Worm (Caenorhabditis elegans): Measurements from ENCODE around the gene svh-5.

svh-5 gene

ce11 chrX:15377724-15378123 lies at the start of gene svh-5:
TSS of gene svh-5 (minus strand) at chrX:15377824.
- TF ChIP-seq hnd-1 (tag; optimal IDR thresholded peaks at IDR 0.05) (no peak), pes-1 (GFP tag; IDR thresholded peaks at IDR 0.05) (no peak), ets-7 (tag; optimal IDR thresholded peaks at IDR 0.05) (no peak), tbx-37 (GFP tag; conservative IDR thresholded peaks at IDR 0.05) (no peak), hmg-4 (GFP tag; optimal IDR thresholded peaks at IDR 0.05) (no peak), ceh-36 (tag; optimal IDR thresholded peaks at IDR 0.05) (no peak), aly-1 (tag; optimal IDR thresholded peaks at IDR 0.05) (no peak), tra-4 (tag; optimal IDR thresholded peaks at IDR 0.05) (no peak), flt-1 (GFP tag; IDR thresholded peaks at IDR 0.05) (no peak), tbx-11 (GFP tag; IDR thresholded peaks at IDR 0.05) (no peak), hmbx-1 (tag; optimal IDR thresholded peaks at IDR 0.05) (no peak), scrt-1 (GFP tag; IDR thresholded peaks at IDR 0.05) (no peak), ama-1 (optimal IDR thresholded peaks at IDR 0.05) (no peak), ceh-13 (GFP tag; optimal IDR thresholded peaks at IDR 0.05) (no peak), B0310.2 (tag; optimal IDR thresholded peaks at IDR 0.05) (no peak), F13C5.2 (tag; optimal IDR thresholded peaks at IDR 0.05) (no peak), sea-1 (GFP tag; conservative IDR thresholded peaks at IDR 0.05) (no peak)

- TF ChIP-seq hnd-1 (tag; optimal IDR thresholded peaks at IDR 0.05), result no peak
- TF ChIP-seq hmg-4 (GFP tag; optimal IDR thresholded peaks at IDR 0.05), result no peak
- no peak for TF ChIP-seq tbx-11 (GFP tag; IDR thresholded peaks at IDR 0.05)
- TF ChIP-seq aly-1 (tag; optimal IDR thresholded peaks at IDR 0.05), result no peak
- TF ChIP-seq B0310.2 (tag; optimal IDR thresholded peaks at IDR 0.05), result no peak
- no peak for TF ChIP-seq pes-1 (GFP tag; IDR thresholded peaks at IDR 0.05)
- no peak for TF ChIP-seq sea-1 (GFP tag; conservative IDR thresholded peaks at IDR 0.05)
- TF ChIP-seq scrt-1 (GFP tag; IDR thresholded peaks at IDR 0.05), result no peak
- no peak for TF ChIP-seq ceh-36 (tag; optimal IDR thresholded peaks at IDR 0.05)
- no peak for TF ChIP-seq tra-4 (tag; optimal IDR thresholded peaks at IDR 0.05)
- no peak for TF ChIP-seq ets-7 (tag; optimal IDR thresholded peaks at IDR 0.05)
- no peak for TF ChIP-seq tbx-37 (GFP tag; conservative IDR thresholded peaks at IDR 0.05)
- TF ChIP-seq ceh-13 (GFP tag; optimal IDR thresholded peaks at IDR 0.05), result no peak
Measured at ce11 chrX:15423708-15424423, 46.2 kb upstream of the svh-5 start.

ce11 chrX:15420671-15421070 lies 43.0 kb upstream of the svh-5 start, which contains the start of gene F39D8.3:
TSS of gene F39D8.3 (plus strand) at chrX:15420971.
- TF ChIP-seq sea-1 (GFP tag; conservative IDR thresholded peaks at IDR 0.05) (no peak), ceh-36 (tag; optimal IDR thresholded peaks at IDR 0.05) (no peak), pes-1 (GFP tag; IDR thresholded peaks at IDR 0.05) (no peak), ama-1 (optimal IDR thresholded peaks at IDR 0.05) (no peak)

- TF ChIP-seq tra-4 (tag; optimal IDR thresholded peaks at IDR 0.05), result no peak
- no peak for TF ChIP-seq scrt-1 (GFP tag; IDR thresholded peaks at IDR 0.05)
- no peak for TF ChIP-seq tbx-37 (GFP tag; conservative IDR thresholded peaks at IDR 0.05)
- TF ChIP-seq hnd-1 (tag; optimal IDR thresholded peaks at IDR 0.05), result no peak
- TF ChIP-seq sea-1 (GFP tag; conservative IDR thresholded peaks at IDR 0.05), result no peak
- no peak for TF ChIP-seq hmbx-1 (tag; optimal IDR thresholded peaks at IDR 0.05)
- TF ChIP-seq flt-1 (GFP tag; IDR thresholded peaks at IDR 0.05), result no peak
- no peak for TF ChIP-seq aly-1 (tag; optimal IDR thresholded peaks at IDR 0.05)
Measured at ce11 chrX:15415226-15415625, 37.6 kb upstream of the svh-5 start, which contains the start of gene pqn-36. TSS of gene pqn-36 (minus strand) at chrX:15415493.

ce11 chrX:15408577-15408976 lies 31.0 kb upstream of the svh-5 start:
- no peak for TF ChIP-seq aly-1 (tag; optimal IDR thresholded peaks at IDR 0.05)

- TF ChIP-seq hmbx-1 (tag; optimal IDR thresholded peaks at IDR 0.05), result no peak
- no peak for TF ChIP-seq ama-1 (optimal IDR thresholded peaks at IDR 0.05)
- TF ChIP-seq aly-1 (tag; optimal IDR thresholded peaks at IDR 0.05), result no peak
- no peak for TF ChIP-seq tra-4 (tag; optimal IDR thresholded peaks at IDR 0.05)
- no peak for TF ChIP-seq pes-1 (GFP tag; IDR thresholded peaks at IDR 0.05)
- TF ChIP-seq flt-1 (GFP tag; IDR thresholded peaks at IDR 0.05), result no peak
- TF ChIP-seq sea-1 (GFP tag; conservative IDR thresholded peaks at IDR 0.05), result no peak
- no peak for TF ChIP-seq B0310.2 (tag; optimal IDR thresholded peaks at IDR 0.05)
- TF ChIP-seq tbx-11 (GFP tag; IDR thresholded peaks at IDR 0.05), result no peak
- no peak for TF ChIP-seq tbx-37 (GFP tag; conservative IDR thresholded peaks at IDR 0.05)
Measured at ce11 chrX:15407631-15408030, 30.0 kb upstream of the svh-5 start, which contains the start of gene psa-3. TSS of gene psa-3 (plus strand) at chrX:15407931.

- TF ChIP-seq ama-1 (optimal IDR thresholded peaks at IDR 0.05) (no peak), aly-1 (tag; optimal IDR thresholded peaks at IDR 0.05) (no peak), flt-1 (GFP tag; IDR thresholded peaks at IDR 0.05) (no peak), hmg-4 (GFP tag; optimal IDR thresholded peaks at IDR 0.05) (no peak), F13C5.2 (tag; optimal IDR thresholded peaks at IDR 0.05) (no peak), B0310.2 (tag; optimal IDR thresholded peaks at IDR 0.05) (no peak), scrt-1 (GFP tag; IDR thresholded peaks at IDR 0.05) (no peak), hnd-1 (tag; optimal IDR thresholded peaks at IDR 0.05) (no peak), tbx-37 (GFP tag; conservative IDR thresholded peaks at IDR 0.05) (no peak), pes-1 (GFP tag; IDR thresholded peaks at IDR 0.05) (no peak), hmbx-1 (tag; optimal IDR thresholded peaks at IDR 0.05) (no peak)
Measured at ce11 chrX:15395723-15396122, 18.1 kb upstream of the svh-5 start.

ce11 chrX:15392672-15393071 lies 15.0 kb upstream of the svh-5 start:
- TF ChIP-seq hmg-4 (GFP tag; optimal IDR thresholded peaks at IDR 0.05), result no peak
- no peak for TF ChIP-seq tbx-11 (GFP tag; IDR thresholded peaks at IDR 0.05)
- no peak for TF ChIP-seq tbx-37 (GFP tag; conservative IDR thresholded peaks at IDR 0.05)
- TF ChIP-seq B0310.2 (tag; optimal IDR thresholded peaks at IDR 0.05), result no peak
- TF ChIP-seq ets-7 (tag; optimal IDR thresholded peaks at IDR 0.05), result no peak
- no peak for TF ChIP-seq F13C5.2 (tag; optimal IDR thresholded peaks at IDR 0.05)
- TF ChIP-seq sea-1 (GFP tag; conservative IDR thresholded peaks at IDR 0.05), result no peak
- TF ChIP-seq ceh-13 (GFP tag; optimal IDR thresholded peaks at IDR 0.05), result no peak

Data from whole organism, early embryonic.